Worm (Caenorhabditis elegans) whole organism, L1 larva: ENCODE results near the gene pmp-1.

Experiments used
- aha-1 ChIP-seq: fragments of 150-350 bp; optimal IDR thresholded peaks from 2 replicates; lab custom pipeline; 2014; ENCODE audit warnings: missing biosample characterization, missing genetic modification characterization
- fkh-10 ChIP-seq: sonication (generic microtip); optimal IDR thresholded peaks from 2 replicates; lab custom pipeline; 2017; ENCODE audit warnings: missing biosample characterization, missing genetic modification reagents, missing genetic modification characterization
- lin-15B ChIP-seq: fragments of 150-350 bp; sonication (generic microtip); optimal IDR thresholded peaks from 3 replicates; lab custom pipeline; 2014; ENCODE audit warnings: missing biosample characterization, missing genetic modification characterization
- unc-62 ChIP-seq: fragments of 150-350 bp; optimal IDR thresholded peaks from 2 replicates; lab custom pipeline; 2014; ENCODE audit warnings: missing biosample characterization, missing genetic modification reagents, missing genetic modification characterization
- ztf-4 ChIP-seq: fragments of 150-350 bp; optimal IDR thresholded peaks from 2 replicates; lab custom pipeline; 2014; ENCODE audit warnings: missing biosample characterization, missing genetic modification characterization

- TF ChIP-seq aha-1 (tag; lab: Kevin White, UChicago) (no peak), fkh-10 (GFP tag; lab: Kevin White, UChicago) (no peak), unc-62 (GFP tag; lab: Kevin White, UChicago) (no peak), lin-15B (tag; lab: Kevin White, UChicago) (no peak), ztf-4 (tag; lab: Kevin White, UChicago) (no peak)
These were observed 51.9 kb downstream of the pmp-1 start for ce11 chrII:6831531-6832201.
